Worm (Caenorhabditis elegans): ENCODE measurements around the gene F55G7.5.

Gene F55G7.5

ce11 chrX:11899031-11899430 is 39.7 kb downstream of the F55G7.5 start:
- TF ChIP-seq daf-19 (GFP tag; conservative IDR thresholded peaks at IDR 0.05) = no peak
- TF ChIP-seq dve-1 (tag; optimal IDR thresholded peaks at IDR 0.05; ENCODE audit: insufficient read depth) = no peak
- no peak for TF ChIP-seq daf-12 (tag; optimal IDR thresholded peaks at IDR 0.05)
- peak; percentile 46 for TF ChIP-seq rbr-2 (tag; optimal IDR thresholded peaks at IDR 0.05)
- TF ChIP-seq mep-1 (tag; optimal IDR thresholded peaks at IDR 0.05) = no peak
- TF ChIP-seq lir-3 (tag; optimal IDR thresholded peaks at IDR 0.05) = no peak
- no peak for TF ChIP-seq R02D3.7 (tag; optimal IDR thresholded peaks at IDR 0.05)
- no peak for TF ChIP-seq F49E8.2 (tag; optimal IDR thresholded peaks at IDR 0.05; ENCODE audit: borderline replicate concordance)
- no peak for TF ChIP-seq ceh-44 (GFP tag; IDR thresholded peaks at IDR 0.05)
- no peak for TF ChIP-seq ztf-7 (tag; optimal IDR thresholded peaks at IDR 0.05)
- TF ChIP-seq nhr-111 (GFP tag; optimal IDR thresholded peaks at IDR 0.05) = no peak
- TF ChIP-seq ceh-28 (tag; optimal IDR thresholded peaks at IDR 0.05) = peak; percentile 43
- no peak for TF ChIP-seq cey-2 (tag; optimal IDR thresholded peaks at IDR 0.05; ENCODE audit: borderline replicate concordance, insufficient read depth)
- TF ChIP-seq F10B5.3 (tag; optimal IDR thresholded peaks at IDR 0.05) = peak; percentile 12
- TF ChIP-seq nhr-41 (GFP tag; IDR thresholded peaks at IDR 0.05) = no peak
- no peak for TF ChIP-seq nhr-42 (GFP tag; IDR thresholded peaks at IDR 0.05)
- TF ChIP-seq daf-16 (GFP tag; optimal IDR thresholded peaks at IDR 0.05) = no peak
- no peak for TF ChIP-seq daf-16 (tag; optimal IDR thresholded peaks at IDR 0.05)
- TF ChIP-seq unc-62 (GFP tag; optimal IDR thresholded peaks at IDR 0.05 in 1 of 2) = peak in 1 of 2 experiments; percentile 85
- no peak for TF ChIP-seq unc-62 (tag; optimal IDR thresholded peaks at IDR 0.05)
- no peak for TF ChIP-seq attf-4 (tag; optimal IDR thresholded peaks at IDR 0.05)
- TF ChIP-seq spr-3 (GFP tag; optimal IDR thresholded peaks at IDR 0.05) = no peak
- TF ChIP-seq madf-9 (GFP tag; conservative IDR thresholded peaks at IDR 0.05) = no peak
- no peak for TF ChIP-seq F26F4.8 (GFP tag; conservative IDR thresholded peaks at IDR 0.05)
- TF ChIP-seq lin-1 (GFP tag; IDR thresholded peaks at IDR 0.05) = no peak
- TF ChIP-seq mdl-1 (tag; optimal IDR thresholded peaks at IDR 0.05) = no peak
- TF ChIP-seq saeg-2 (GFP tag; IDR thresholded peaks at IDR 0.05) = no peak
- TF ChIP-seq aha-1 (tag) = peak; percentile 57
- no peak for TF ChIP-seq jun-1 (tag; optimal IDR thresholded peaks at IDR 0.05)
- TF ChIP-seq lin-15B (tag; optimal IDR thresholded peaks at IDR 0.05) = no peak
- no peak for TF ChIP-seq lin-29 (GFP tag; IDR thresholded peaks at IDR 0.05)
- no peak for TF ChIP-seq D1046.2 (GFP tag; IDR thresholded peaks at IDR 0.05)
- no peak for TF ChIP-seq unc-130 (GFP tag; optimal IDR thresholded peaks at IDR 0.05)
- no peak for TF ChIP-seq hlh-30 (tag; optimal IDR thresholded peaks at IDR 0.05; ENCODE audit: insufficient read depth)
- peak; percentile 51 for TF ChIP-seq F37D6.2 (tag; optimal IDR thresholded peaks at IDR 0.05)
- no peak for TF ChIP-seq zfp-2 (tag; optimal IDR thresholded peaks at IDR 0.05)
- no peak for TF ChIP-seq ZK337.2 (GFP tag; IDR thresholded peaks at IDR 0.05)
- TF ChIP-seq fkh-10 (GFP tag; optimal IDR thresholded peaks at IDR 0.05) = no peak
- TF ChIP-seq lsy-2 (tag; optimal IDR thresholded peaks at IDR 0.05) = no peak

ce11 chrX:11898040-11898439 is 40.7 kb downstream of the F55G7.5 start, which contains the start of gene Y62H9A.9:
TSS of gene Y62H9A.9 (minus strand) at chrX:11898140.
- no peak for TF ChIP-seq dmd-9 (GFP tag; IDR thresholded peaks at IDR 0.05)
- TF ChIP-seq nhr-237 (tag; optimal IDR thresholded peaks at IDR 0.05) = no peak
- no peak for TF ChIP-seq unc-39 (tag; optimal IDR thresholded peaks at IDR 0.05)
- no peak for TF ChIP-seq madf-9 (GFP tag; conservative IDR thresholded peaks at IDR 0.05)
- TF ChIP-seq ceh-62 (tag; optimal IDR thresholded peaks at IDR 0.05) = no peak
- TF ChIP-seq Y105C5A.15 (GFP tag; IDR thresholded peaks at IDR 0.05) = no peak
- TF ChIP-seq tra-1 (GFP tag; IDR thresholded peaks at IDR 0.05) = no peak
- no peak for TF ChIP-seq nhr-102 (tag; optimal IDR thresholded peaks at IDR 0.05)
- TF ChIP-seq gei-8 (GFP tag; optimal IDR thresholded peaks at IDR 0.05) = no peak
- no peak for TF ChIP-seq nhr-41 (GFP tag; IDR thresholded peaks at IDR 0.05)
- no peak for TF ChIP-seq hlh-30 (tag; optimal IDR thresholded peaks at IDR 0.05; ENCODE audit: insufficient read depth)
- no peak for TF ChIP-seq zip-2 (tag; optimal IDR thresholded peaks at IDR 0.05)
- TF ChIP-seq hif-1 (tag; optimal IDR thresholded peaks at IDR 0.05) = no peak
- TF ChIP-seq hmg-1.1 (GFP tag; IDR thresholded peaks at IDR 0.05) = no peak
- TF ChIP-seq nhr-77 (tag; optimal IDR thresholded peaks at IDR 0.05) = no peak
- no peak for TF ChIP-seq lsy-2 (tag; optimal IDR thresholded peaks at IDR 0.05)
- no peak for TF ChIP-seq mep-1 (tag; optimal IDR thresholded peaks at IDR 0.05)
- TF ChIP-seq nhr-111 (GFP tag; optimal IDR thresholded peaks at IDR 0.05) = no peak
- TF ChIP-seq zag-1 (tag; optimal IDR thresholded peaks at IDR 0.05) = no peak
